Worm (Caenorhabditis elegans) whole organism, L3 larva: ENCODE measurements around the gene ttm-2.

ENCODE experiments used
- ceh-16 ChIP-seq: sonication (generic microtip); optimal IDR thresholded peaks from 2 replicates; lab custom pipeline; 2017; ENCODE audit warnings: missing biosample characterization, missing genetic modification characterization
- ceh-9 ChIP-seq: sonication (generic microtip); optimal IDR thresholded peaks from 2 replicates; lab custom pipeline; 2018; ENCODE audit warnings: missing biosample characterization, missing genetic modification characterization
- nhr-11 ChIP-seq: fragments of 150-350 bp; optimal IDR thresholded peaks from 2 replicates; lab custom pipeline; 2014; ENCODE audit warnings: missing biosample characterization, missing genetic modification characterization
- nhr-25 ChIP-seq: sonication (generic microtip); optimal IDR thresholded peaks from 2 replicates; lab custom pipeline; 2017; ENCODE audit warnings: missing biosample characterization, missing genetic modification characterization
- nhr-28 ChIP-seq: fragments of 150-350 bp; optimal IDR thresholded peaks from 2 replicates; lab custom pipeline; 2014; ENCODE audit warnings: missing biosample characterization, missing genetic modification characterization

- TF ChIP-seq ceh-16 (tag; lab: Kevin White, UChicago) (no peak), nhr-11 (tag; lab: Kevin White, UChicago) (peak; percentile 84), nhr-28 (tag; lab: Kevin White, UChicago) (no peak), nhr-25 (tag; lab: Kevin White, UChicago) (peak; percentile 88), ceh-9 (tag; lab: Kevin White, UChicago) (no peak)
Observed at ce11 chrII:4745281-4745680, 20.9 kb downstream of the ttm-2 start.
